Worm (Caenorhabditis elegans): ENCODE data around the gene C26B2.2.
A peak's percentile ranks its signal among the peaks of the same experiment; 100 is the strongest.

The C26B2.2 gene

DNA sequence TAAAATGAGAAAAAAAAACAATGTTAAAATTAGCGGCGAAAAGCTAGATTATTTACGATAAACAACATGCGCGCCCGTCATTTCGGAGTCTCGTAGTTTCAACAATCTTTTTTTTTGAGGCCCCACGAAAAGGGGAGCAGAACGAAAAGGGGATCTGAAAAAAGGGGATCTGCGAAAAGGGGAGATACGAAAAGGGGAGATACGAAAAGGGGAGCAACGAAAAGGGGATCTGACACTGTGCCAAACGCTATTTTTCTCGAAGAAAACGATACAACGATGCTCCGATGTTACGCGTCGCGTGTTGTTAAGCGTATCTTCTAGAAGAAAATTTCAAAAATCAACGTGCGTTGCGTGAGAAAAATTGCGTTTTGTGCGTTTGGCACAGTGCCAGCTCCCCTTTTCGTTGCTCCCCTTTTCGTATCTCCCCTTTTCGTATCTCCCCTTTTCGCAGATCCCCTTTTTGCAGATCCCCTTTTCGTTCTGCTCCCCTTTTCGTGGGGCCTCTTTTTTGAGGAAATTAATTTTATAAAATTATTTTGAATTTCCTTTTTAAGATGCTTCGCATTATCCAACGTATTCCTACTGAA is 6.1 kb downstream of the C26B2.2 start, which contains the start of gene C26B2.7:
C26B2.7 (plus strand) TSS at position 549 of the 587 bp plus-strand sequence.
- peak; percentile 53 for TF ChIP-seq him-1 (tag; optimal IDR thresholded peaks at IDR 0.05)
- TF ChIP-seq W03F9.2 (tag; optimal IDR thresholded peaks at IDR 0.05), result peak; percentile 2

DNA sequence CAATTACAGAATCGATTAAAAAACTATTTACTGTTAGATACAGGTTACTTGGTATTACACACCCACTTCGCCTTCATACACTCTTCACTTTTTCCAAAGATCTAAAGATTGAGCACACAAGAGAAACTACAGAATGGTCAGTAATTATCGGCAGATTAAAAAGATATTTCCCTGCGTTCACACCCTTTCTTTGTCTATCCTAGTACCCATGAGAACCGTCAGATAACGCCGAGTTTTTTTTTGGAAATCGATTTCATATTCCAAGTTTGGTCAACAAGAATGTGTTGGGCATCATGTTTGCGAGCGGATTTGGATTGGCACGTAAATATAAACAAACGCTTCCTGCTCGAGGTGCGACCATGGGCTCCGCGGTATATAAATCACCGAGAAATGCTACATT is 8.1 kb downstream of the C26B2.2 start, which contains the start of gene C26B2.8:
C26B2.8 (plus strand) TSS at position 301 of the 400 bp plus-strand sequence.
- TF ChIP-seq him-1 (tag; optimal IDR thresholded peaks at IDR 0.05), result no peak

DNA sequence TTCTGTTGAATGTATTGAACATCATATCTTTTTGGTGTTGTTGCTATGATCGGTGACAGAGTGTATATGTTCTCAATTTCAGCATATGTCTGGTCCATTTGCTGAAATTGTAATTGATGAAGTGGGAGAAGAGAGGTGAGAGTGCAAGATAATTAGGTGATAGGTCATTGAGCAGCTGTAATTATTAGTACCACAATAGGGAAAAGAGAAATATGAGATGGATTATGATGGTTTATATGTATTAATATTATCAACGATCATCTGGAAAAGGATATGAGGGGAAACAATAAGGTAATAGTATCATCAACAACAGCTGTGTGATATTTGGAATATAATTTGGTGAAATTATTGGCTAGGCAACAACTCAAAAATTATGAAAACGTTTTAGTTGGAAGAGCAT is 9.6 kb downstream of the C26B2.2 start, which contains the start of gene Y42H9B.3:
Y42H9B.3 (minus strand) TSS at position 101 of the 400 bp plus-strand sequence.
- TF ChIP-seq W03F9.2 (tag; optimal IDR thresholded peaks at IDR 0.05) (no peak), him-1 (tag; optimal IDR thresholded peaks at IDR 0.05) (no peak)

DNA sequence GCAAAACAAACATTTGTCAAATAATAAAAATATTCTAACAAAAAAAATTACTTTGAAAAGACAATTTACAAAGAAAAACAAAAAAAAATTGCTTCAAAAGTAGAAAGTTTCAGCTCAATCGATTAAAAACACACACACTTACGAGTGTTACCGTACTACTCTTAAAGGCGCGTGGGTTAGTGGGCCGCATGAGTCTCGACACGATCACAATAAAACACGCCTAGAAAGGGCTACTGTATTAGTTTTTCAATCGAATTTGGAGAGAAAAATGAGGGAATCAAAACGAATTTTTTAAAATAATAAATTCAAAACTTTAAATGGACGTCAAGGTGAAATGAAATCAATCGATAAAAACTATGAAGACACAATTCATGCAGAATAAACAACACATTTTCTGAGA is 11.4 kb downstream of the C26B2.2 start:
- TF ChIP-seq him-1 (tag; optimal IDR thresholded peaks at IDR 0.05) (no peak), W03F9.2 (tag; optimal IDR thresholded peaks at IDR 0.05) (peak; percentile 31), dao-5 (tag; optimal IDR thresholded peaks at IDR 0.05) (no peak)

DNA sequence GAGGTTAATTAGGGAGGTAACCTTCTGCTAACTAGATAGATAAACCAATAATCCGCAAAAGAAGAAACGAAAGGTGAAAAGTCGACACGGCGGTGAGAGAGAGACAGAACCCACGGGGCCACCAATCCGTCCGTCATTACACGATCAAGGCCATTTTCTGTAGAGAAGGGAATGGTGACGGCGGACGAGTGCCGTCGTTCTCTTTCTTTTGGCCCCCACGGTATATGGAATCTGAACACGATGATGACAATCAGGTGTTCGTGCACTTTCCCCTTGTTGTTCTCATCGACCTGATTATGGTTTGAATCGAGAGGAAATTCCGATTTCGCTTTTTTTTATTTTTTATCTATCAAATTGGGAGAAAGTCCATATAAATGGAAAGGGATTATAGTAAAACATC is 12.5 kb downstream of the C26B2.2 start:
- TF ChIP-seq dao-5 (tag; optimal IDR thresholded peaks at IDR 0.05) (no peak), W03F9.2 (tag; optimal IDR thresholded peaks at IDR 0.05) (no peak), him-1 (tag; optimal IDR thresholded peaks at IDR 0.05) (no peak)

DNA sequence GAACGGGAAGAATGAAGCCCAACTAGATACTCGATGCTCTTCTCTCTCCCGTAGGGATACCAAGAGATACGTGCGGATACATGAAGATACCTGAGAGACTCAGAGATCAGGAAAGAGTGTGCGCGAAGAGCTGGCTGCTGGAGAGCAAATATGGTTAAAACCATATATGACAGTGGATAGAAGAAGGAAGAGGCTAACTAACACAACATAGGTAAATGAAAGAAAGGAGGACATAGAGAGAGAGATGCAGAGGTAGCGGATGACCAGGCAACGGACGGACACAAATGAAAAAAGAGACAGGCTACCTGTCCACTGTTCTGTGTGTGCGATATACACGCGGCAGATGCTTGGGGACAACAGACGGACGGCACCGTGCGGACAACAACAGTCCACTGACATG is 13.8 kb downstream of the C26B2.2 start:
- TF ChIP-seq dao-5 (tag; optimal IDR thresholded peaks at IDR 0.05), result no peak
- TF ChIP-seq W03F9.2 (tag; optimal IDR thresholded peaks at IDR 0.05), result no peak
- no peak for TF ChIP-seq him-1 (tag; optimal IDR thresholded peaks at IDR 0.05)

DNA sequence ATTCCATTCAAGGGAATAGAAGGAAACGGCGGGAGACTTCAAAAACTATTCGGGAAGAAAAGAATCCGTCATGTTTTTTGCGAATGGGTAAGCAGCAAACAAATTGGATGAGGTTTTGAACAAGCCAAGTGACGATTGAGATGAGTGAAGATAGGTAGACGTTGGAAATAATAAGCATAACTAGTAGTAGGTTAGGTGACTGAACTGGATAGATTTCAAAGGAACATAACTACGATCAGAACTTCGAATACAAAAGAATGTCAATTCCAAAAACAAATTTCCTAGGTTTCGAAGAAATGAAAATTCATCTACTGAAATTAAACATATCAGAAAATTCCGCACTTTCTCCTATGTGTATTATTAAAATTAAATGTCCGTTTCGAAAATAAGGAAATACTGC is 14.4 kb downstream of the C26B2.2 start:
- TF ChIP-seq dao-5 (tag; optimal IDR thresholded peaks at IDR 0.05) (no peak), him-1 (tag; optimal IDR thresholded peaks at IDR 0.05) (no peak), W03F9.2 (tag; optimal IDR thresholded peaks at IDR 0.05) (no peak)

DNA sequence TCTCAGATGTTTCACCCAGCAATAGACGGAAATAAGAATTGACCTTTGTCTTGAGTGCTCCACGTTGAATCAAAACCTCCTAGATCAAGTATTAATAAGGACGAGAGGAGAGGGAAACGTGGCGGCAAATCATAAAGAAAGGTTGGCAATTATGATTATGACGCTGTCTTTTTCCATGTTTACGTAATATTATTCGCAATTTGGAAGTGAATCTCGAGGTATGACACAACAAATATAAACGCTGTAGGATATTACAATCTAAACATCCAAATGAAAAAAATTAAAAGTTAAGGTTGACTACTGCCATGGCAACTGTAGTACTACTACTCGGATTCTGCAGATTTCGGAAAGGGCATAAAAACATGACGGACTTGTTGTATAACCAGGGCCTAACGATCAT is 15.8 kb downstream of the C26B2.2 start:
- TF ChIP-seq W03F9.2 (tag; optimal IDR thresholded peaks at IDR 0.05) (no peak), him-1 (tag; optimal IDR thresholded peaks at IDR 0.05) (no peak), dao-5 (tag; optimal IDR thresholded peaks at IDR 0.05) (no peak)

DNA sequence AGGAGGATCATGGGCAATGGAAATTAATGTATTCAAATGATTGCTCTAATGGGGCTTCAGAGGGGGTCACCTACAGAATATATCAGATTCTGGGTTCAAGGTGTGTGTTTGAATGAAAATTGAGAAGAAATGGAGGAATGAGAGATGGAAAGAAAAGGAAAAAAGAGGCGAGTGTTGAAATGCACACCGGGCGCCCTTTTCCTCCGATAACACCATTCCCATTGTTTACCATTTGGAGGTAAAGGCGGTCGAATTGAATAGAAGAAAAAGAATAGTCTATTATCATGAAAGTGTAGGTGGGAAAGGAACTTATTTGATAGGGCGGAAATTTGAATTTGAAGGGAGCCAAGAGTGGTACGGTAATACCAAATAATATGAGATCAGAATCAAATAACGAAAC is 16.5 kb downstream of the C26B2.2 start:
- TF ChIP-seq dao-5 (tag; optimal IDR thresholded peaks at IDR 0.05), result no peak
- no peak for TF ChIP-seq him-1 (tag; optimal IDR thresholded peaks at IDR 0.05)
- no peak for TF ChIP-seq W03F9.2 (tag; optimal IDR thresholded peaks at IDR 0.05)

DNA sequence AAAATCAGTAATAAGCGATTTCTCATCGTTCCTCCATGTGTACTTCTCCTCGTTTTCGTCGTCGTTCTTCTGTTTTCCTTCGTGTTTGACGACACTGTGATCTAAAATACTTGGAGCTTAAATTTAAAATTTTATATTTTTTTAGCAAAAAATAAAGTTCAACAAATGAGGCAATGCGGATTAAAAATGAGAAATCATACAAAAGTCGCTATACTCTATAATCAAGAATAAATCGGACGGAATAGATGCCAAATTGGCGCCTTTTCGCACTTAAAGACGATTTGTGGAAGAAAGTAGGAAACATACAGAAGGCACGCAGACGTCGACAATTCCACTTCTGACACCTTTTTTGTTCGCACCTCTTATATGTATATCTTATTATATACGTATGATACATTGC is 17.9 kb downstream of the C26B2.2 start, which contains the start of gene rig-4:
rig-4 (minus strand) TSS at position 101 of the 400 bp plus-strand sequence.
- TF ChIP-seq him-1 (tag; optimal IDR thresholded peaks at IDR 0.05), result no peak
- TF ChIP-seq dao-5 (tag; optimal IDR thresholded peaks at IDR 0.05), result no peak
- no peak for TF ChIP-seq W03F9.2 (tag; optimal IDR thresholded peaks at IDR 0.05)

DNA sequence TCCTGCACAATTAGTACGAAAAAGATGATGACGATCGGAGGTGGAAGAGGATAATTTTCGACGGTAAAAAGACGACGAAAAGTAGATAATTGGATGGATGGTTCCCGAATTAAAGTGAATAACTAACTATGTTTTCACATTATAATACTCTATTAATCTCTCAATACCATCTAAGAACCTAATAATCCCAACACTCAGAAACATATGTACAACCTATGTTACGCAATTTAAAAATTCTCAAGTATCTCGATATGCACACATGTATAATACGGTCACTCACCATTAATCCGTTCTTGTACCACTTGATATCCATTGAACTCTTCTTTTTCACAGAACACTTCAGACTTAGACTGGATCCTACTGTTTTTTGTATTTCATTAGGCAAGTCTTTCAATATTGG is 21.2 kb downstream of the C26B2.2 start:
- TF ChIP-seq dao-5 (tag; optimal IDR thresholded peaks at IDR 0.05) (no peak), W03F9.2 (tag; optimal IDR thresholded peaks at IDR 0.05) (no peak), him-1 (tag; optimal IDR thresholded peaks at IDR 0.05) (no peak)

DNA sequence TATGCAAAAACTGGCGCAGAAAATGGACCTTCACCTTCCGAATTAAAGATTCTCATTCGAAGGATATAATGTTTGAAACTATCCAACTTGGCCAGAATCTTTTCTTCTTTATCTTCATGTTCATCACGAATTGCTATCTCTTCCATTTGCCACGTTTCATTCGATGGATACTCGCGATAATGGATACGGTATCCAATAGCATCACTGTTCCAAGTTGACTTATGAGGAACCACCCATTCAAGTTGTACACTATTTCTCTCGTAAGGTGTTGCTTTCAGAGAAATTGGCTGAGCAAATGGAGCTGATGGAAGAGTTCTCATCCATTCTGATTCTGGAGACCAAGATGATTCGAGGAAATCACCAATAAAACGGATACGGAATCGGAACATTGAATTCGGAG is 27.2 kb downstream of the C26B2.2 start:
- no peak for TF ChIP-seq dao-5 (tag; optimal IDR thresholded peaks at IDR 0.05)
- TF ChIP-seq him-1 (tag; optimal IDR thresholded peaks at IDR 0.05), result no peak
- no peak for TF ChIP-seq W03F9.2 (tag; optimal IDR thresholded peaks at IDR 0.05)

DNA sequence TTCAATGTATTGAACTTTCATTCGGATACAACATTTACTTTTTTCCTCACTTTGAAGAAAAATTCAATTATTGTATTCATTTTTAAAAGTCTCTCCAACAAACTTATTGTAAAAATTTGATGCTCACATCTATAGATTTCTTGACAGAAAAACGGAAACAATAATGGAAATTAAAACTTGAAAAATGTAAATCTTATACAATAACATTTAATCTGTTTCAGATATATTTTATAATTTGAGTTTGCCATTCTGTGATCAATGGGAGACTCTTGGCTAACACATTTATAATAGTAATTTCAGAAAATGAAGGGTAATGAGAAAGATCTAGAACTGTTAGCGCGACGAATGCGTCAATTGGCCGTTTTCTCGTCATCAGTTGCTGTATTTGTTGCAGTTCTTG is 33.5 kb downstream of the C26B2.2 start, which contains the start of gene col-115:
col-115 (plus strand) TSS at position 301 of the 400 bp plus-strand sequence.
- no peak for TF ChIP-seq dao-5 (tag; optimal IDR thresholded peaks at IDR 0.05)
- no peak for TF ChIP-seq W03F9.2 (tag; optimal IDR thresholded peaks at IDR 0.05)
- TF ChIP-seq him-1 (tag; optimal IDR thresholded peaks at IDR 0.05), result no peak

DNA sequence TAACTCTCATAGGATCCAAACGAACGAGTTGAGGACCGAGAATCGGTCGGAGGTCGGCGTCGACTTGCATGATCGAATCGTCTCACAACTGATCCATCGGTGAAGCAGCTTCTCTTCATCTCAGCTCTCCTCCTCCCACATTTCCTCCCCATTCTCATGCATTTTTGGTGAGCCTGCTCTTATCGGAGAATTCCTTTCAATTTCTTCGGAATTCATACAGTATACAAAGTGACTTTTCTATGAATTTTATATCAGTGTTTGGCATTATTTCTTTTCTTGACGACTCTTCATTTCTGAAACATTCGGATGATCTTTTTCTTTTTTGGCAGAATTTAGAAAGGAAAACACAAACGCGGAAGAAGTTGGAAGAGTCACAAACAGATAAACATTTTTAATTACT is 34.8 kb downstream of the C26B2.2 start, which contains the start of gene mec-17:
mec-17 (minus strand) TSS at position 101 of the 400 bp plus-strand sequence.
- TF ChIP-seq dao-5 (tag; optimal IDR thresholded peaks at IDR 0.05) (no peak), W03F9.2 (tag; optimal IDR thresholded peaks at IDR 0.05) (no peak), him-1 (tag; optimal IDR thresholded peaks at IDR 0.05) (no peak)

DNA sequence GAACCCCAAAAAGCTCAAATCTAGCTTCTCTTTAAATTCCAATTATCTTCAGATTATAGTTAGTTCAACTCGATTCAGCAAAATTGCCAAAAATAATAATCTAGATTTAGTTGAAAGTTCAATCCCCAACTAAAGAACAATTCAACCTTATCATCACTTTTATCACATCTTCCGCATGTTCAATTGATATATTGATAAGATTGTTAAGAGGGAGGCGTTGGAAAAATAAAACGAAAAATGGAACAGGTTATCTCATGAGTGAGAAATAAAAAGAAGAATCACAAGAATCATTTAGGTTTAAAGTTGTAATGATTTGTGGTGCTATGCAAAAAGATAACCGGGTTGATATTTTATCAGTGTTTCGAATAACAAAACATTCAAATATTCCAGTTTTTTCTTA is 36.2 kb downstream of the C26B2.2 start:
- TF ChIP-seq dao-5 (tag; optimal IDR thresholded peaks at IDR 0.05) (no peak), W03F9.2 (tag; optimal IDR thresholded peaks at IDR 0.05) (no peak), him-1 (tag; optimal IDR thresholded peaks at IDR 0.05) (no peak)

Measured in whole organism, L4/young adult.